2 fruit fly cellular contexts compared by ENCODE assay signal in the genomic region with DNA sequence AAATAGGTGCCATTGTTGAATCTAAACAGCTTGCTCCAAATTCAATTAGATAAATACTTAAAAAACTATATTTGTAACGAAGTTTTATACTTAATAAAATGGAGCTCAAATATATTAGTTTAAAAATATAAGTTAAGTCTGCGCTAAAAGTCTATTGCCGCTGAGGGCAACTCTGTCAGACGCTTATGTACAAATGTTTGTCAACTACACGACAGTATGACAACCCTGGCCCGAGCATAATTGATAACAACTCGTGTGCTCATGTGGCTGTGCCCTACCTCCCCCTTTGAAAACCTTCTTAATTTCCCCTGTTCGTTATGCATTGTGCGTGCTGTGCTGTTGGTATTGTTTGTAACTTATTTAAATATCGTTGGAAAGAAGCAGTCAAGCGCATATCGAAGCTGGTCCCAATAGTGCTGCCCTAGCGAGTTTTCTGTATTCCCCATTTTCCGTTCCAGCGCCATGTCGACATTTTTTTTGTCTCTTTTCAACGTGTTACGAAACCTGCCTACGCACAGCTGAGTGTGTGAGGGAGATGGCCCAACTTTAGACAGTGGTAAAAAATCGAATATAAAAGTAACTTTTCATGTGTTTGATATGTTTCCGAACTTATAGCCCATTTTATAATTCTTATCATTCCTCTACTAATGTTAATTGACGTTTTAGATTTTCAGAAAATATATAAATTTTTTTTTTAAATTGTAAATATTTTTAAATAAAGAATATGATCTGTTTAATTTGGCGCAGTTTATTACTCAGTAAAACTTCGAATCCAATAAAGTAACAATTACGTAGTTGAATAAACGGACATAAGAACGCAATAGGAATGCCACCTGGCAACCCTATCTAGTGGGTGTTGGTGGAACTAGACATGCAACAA.
A peak's percentile ranks its signal among the peaks of the same experiment; 100 is the strongest.
TF ChIP-seq lines count a peak whose summit lies in the region.

No protein-coding gene starts in this region.

TF ChIP-seq in whole organism, embryonic, 481 proteins besides CTCF, POLR2A, EP300 and RAD21 (continued from another document and continues in another):
- TF ChIP-seq btn (GFP tag; optimal IDR thresholded peaks at IDR 0.05; lab: Kevin White, UChicago): no peak
- TF ChIP-seq Drgx (GFP tag; IDR thresholded peaks at IDR 0.05; lab: Robert Waterston, UW): 0 out of 2 replicates have a peak, but pooled peaks have one; percentile 21
- 0 out of 3 replicates have a peak, but pooled peaks have one; percentile 6 for TF ChIP-seq CG2889 (GFP tag; IDR thresholded peaks at IDR 0.05; lab: Robert Waterston, UW)
- TF ChIP-seq HLH4C (GFP tag; IDR thresholded peaks at IDR 0.05; lab: Robert Waterston, UW; ENCODE audit: partially characterized antibody): no peak
- TF ChIP-seq CG12219 (GFP tag; optimal IDR thresholded peaks at IDR 0.05; lab: Kevin White, UChicago): no peak
- TF ChIP-seq NC2α (GFP tag; optimal IDR thresholded peaks at IDR 0.05; lab: Kevin White, UChicago): no peak
- TF ChIP-seq twi (tag; optimal IDR thresholded peaks at IDR 0.05; lab: Kevin White, UChicago): peak; percentile 23
- peak; percentile 33 for TF ChIP-seq cato (GFP tag; optimal IDR thresholded peaks at IDR 0.05; lab: Kevin White, UChicago; ENCODE audit: borderline replicate concordance)
- no peak for TF ChIP-seq Elba2 (GFP tag; optimal IDR thresholded peaks at IDR 0.05; lab: Kevin White, UChicago)
- TF ChIP-seq hb (GFP tag; IDR thresholded peaks at IDR 0.05; lab: Robert Waterston, UW; ENCODE audit: partially characterized antibody): no peak
- peak; percentile 46 for TF ChIP-seq Fer2 (tag; optimal IDR thresholded peaks at IDR 0.05; lab: Kevin White, UChicago)
- peak; percentile 53; the same call in 1 of the 3 replicates for TF ChIP-seq CG7357 (GFP tag; IDR thresholded peaks at IDR 0.05; lab: Robert Waterston, UW)
- TF ChIP-seq Dll (GFP tag; IDR thresholded peaks at IDR 0.05; lab: Robert Waterston, UW; ENCODE audit: partially characterized antibody): no peak
- TF ChIP-seq Oaz (GFP tag; IDR thresholded peaks at IDR 0.05; lab: Robert Waterston, UW): 0 out of 2 replicates have a peak, but pooled peaks have one; percentile 12
- peak; percentile 67 for TF ChIP-seq CG15696 (tag; optimal IDR thresholded peaks at IDR 0.05; lab: Kevin White, UChicago)
- TF ChIP-seq CG11398 (GFP tag; optimal IDR thresholded peaks at IDR 0.05; lab: Kevin White, UChicago): no peak
- peak; percentile 46 for TF ChIP-seq bcd (GFP tag; optimal IDR thresholded peaks at IDR 0.05; lab: Kevin White, UChicago)
- no peak for TF ChIP-seq MESR4 (GFP tag; optimal IDR thresholded peaks at IDR 0.05; lab: Kevin White, UChicago)
- TF ChIP-seq NC2β (GFP tag; optimal IDR thresholded peaks at IDR 0.05; lab: Kevin White, UChicago): no peak
- no peak for TF ChIP-seq pzg (GFP tag; optimal IDR thresholded peaks at IDR 0.05; lab: Kevin White, UChicago)
- 0 out of 2 replicates have a peak, but pooled peaks have one; percentile 40 for TF ChIP-seq CG7372 (GFP tag; IDR thresholded peaks at IDR 0.05; lab: Robert Waterston, UW)
- TF ChIP-seq corto (GFP tag; optimal IDR thresholded peaks at IDR 0.05; lab: Kevin White, UChicago): no peak
- no peak for TF ChIP-seq Dad (GFP tag; optimal IDR thresholded peaks at IDR 0.05; lab: Kevin White, UChicago)
- 0 out of 3 replicates have a peak, but pooled peaks have one; percentile 19 for TF ChIP-seq Dbx (GFP tag; IDR thresholded peaks at IDR 0.05; lab: Robert Waterston, UW)
- TF ChIP-seq CG8924 (tag; optimal IDR thresholded peaks at IDR 0.05; lab: Kevin White, UChicago): peak; percentile 71
- no peak; the same call in 3 of the 4 replicates for TF ChIP-seq Gug (GFP tag; IDR thresholded peaks at IDR 0.05; lab: Robert Waterston, UW)
- no peak for TF ChIP-seq CG17912 (GFP tag; optimal IDR thresholded peaks at IDR 0.05; lab: Kevin White, UChicago)
- peak; percentile 76 for TF ChIP-seq CG8388 (GFP tag; optimal IDR thresholded peaks at IDR 0.05; lab: Kevin White, UChicago)
- no peak for TF ChIP-seq gt (GFP tag; IDR thresholded peaks at IDR 0.05; lab: Robert Waterston, UW)
- TF ChIP-seq zfh1 (GFP tag; IDR thresholded peaks at IDR 0.05; lab: Robert Waterston, UW): peak; percentile 31; the same call in 1 of the 3 replicates
- no peak for TF ChIP-seq eve (GFP tag; optimal IDR thresholded peaks at IDR 0.05; lab: Kevin White, UChicago)
- peak; percentile 55 for TF ChIP-seq Hr3 (GFP tag; optimal IDR thresholded peaks at IDR 0.05; lab: Kevin White, UChicago)
- no peak for TF ChIP-seq pnt (GFP tag; optimal IDR thresholded peaks at IDR 0.05; lab: Kevin White, UChicago)
- no peak for TF ChIP-seq jigr1 (GFP tag; IDR thresholded peaks at IDR 0.05; lab: Robert Waterston, UW)
- TF ChIP-seq CG9817 (tag; optimal IDR thresholded peaks at IDR 0.05; lab: Kevin White, UChicago): peak; percentile 53
- peak; percentile 1 to 92 for TF ChIP-seq Pdp1 (GFP tag; optimal IDR thresholded peaks at IDR 0.05; lab: Kevin White, UChicago)
- peak; percentile 10 for TF ChIP-seq CG8359 (GFP tag; optimal IDR thresholded peaks at IDR 0.05; lab: Kevin White, UChicago; ENCODE audit: borderline replicate concordance)
- no peak for TF ChIP-seq hbn (GFP tag; IDR thresholded peaks at IDR 0.05; lab: Robert Waterston, UW; ENCODE audit: partially characterized antibody)
- peak; percentile 63 for TF ChIP-seq CG4424 (GFP tag; optimal IDR thresholded peaks at IDR 0.05; lab: Kevin White, UChicago)
- peak; percentile 71 for TF ChIP-seq CG12659 (GFP tag; optimal IDR thresholded peaks at IDR 0.05; lab: Kevin White, UChicago)
- peak; percentile 74 for TF ChIP-seq dmrt11E (tag; optimal IDR thresholded peaks at IDR 0.05; lab: Kevin White, UChicago)
- TF ChIP-seq nom (GFP tag; optimal IDR thresholded peaks at IDR 0.05; lab: Kevin White, UChicago): no peak
- peak; percentile 81 for TF ChIP-seq Ets65A (GFP tag; lab: Kevin White, UChicago)
- TF ChIP-seq CG18476 (GFP tag; optimal IDR thresholded peaks at IDR 0.05; lab: Kevin White, UChicago): no peak
- TF ChIP-seq gfzf (GFP tag; optimal IDR thresholded peaks at IDR 0.05; lab: Kevin White, UChicago): no peak
- peak; percentile 43 for TF ChIP-seq CG10431 (GFP tag; optimal IDR thresholded peaks at IDR 0.05; lab: Kevin White, UChicago)
- peak; percentile 34; the same call in 1 of the 3 replicates for TF ChIP-seq otp (GFP tag; IDR thresholded peaks at IDR 0.05; lab: Robert Waterston, UW)
- no peak for TF ChIP-seq CG14965 (GFP tag; optimal IDR thresholded peaks at IDR 0.05; lab: Kevin White, UChicago; ENCODE audit: borderline replicate concordance)
- no peak for TF ChIP-seq CG9609 (GFP tag; optimal IDR thresholded peaks at IDR 0.05; lab: Kevin White, UChicago)
- TF ChIP-seq C15 (GFP tag; IDR thresholded peaks at IDR 0.05; lab: Robert Waterston, UW): 0 out of 3 replicates have a peak, but pooled peaks have one; percentile 30
- TF ChIP-seq CG12299 (tag; optimal IDR thresholded peaks at IDR 0.05; lab: Kevin White, UChicago): peak; percentile 35
- no peak for TF ChIP-seq Neu2 (GFP tag; optimal IDR thresholded peaks at IDR 0.05; lab: Kevin White, UChicago; ENCODE audit: borderline replicate concordance)
- TF ChIP-seq Tbp (GFP tag; optimal IDR thresholded peaks at IDR 0.05; lab: Kevin White, UChicago): no peak
- peak; percentile 24; the same call in 1 of the 2 replicates for TF ChIP-seq CG32532 (GFP tag; IDR thresholded peaks at IDR 0.05; lab: Robert Waterston, UW)
- TF ChIP-seq CG1024 (GFP tag; IDR thresholded peaks at IDR 0.05; lab: Robert Waterston, UW): peak; percentile 13; the same call in 1 of the 2 replicates
- peak; percentile 53 for TF ChIP-seq CG33557 (GFP tag; optimal IDR thresholded peaks at IDR 0.05; lab: Kevin White, UChicago)
- peak; percentile 60 for TF ChIP-seq CG13894 (tag; optimal IDR thresholded peaks at IDR 0.05; lab: Kevin White, UChicago)

TF ChIP-seq in whole organism, prepupa, 60 proteins besides CTCF, POLR2A, EP300 and RAD21 (continued from another document):
- peak; percentile 31 for TF ChIP-seq Eip78C (GFP tag; lab: Kevin White, UChicago)
- TF ChIP-seq ss (GFP tag; optimal IDR thresholded peaks at IDR 0.05; lab: Kevin White, UChicago): no peak
- no peak for TF ChIP-seq CG11294 (GFP tag; IDR thresholded peaks at IDR 0.05; lab: Robert Waterston, UW)
- TF ChIP-seq pdm3 (GFP tag; optimal IDR thresholded peaks at IDR 0.05; lab: Kevin White, UChicago): no peak
- no peak for TF ChIP-seq Gug (GFP tag; IDR thresholded peaks at IDR 0.05; lab: Robert Waterston, UW)
- no peak for TF ChIP-seq topi (GFP tag; optimal IDR thresholded peaks at IDR 0.05; lab: Kevin White, UChicago)
- TF ChIP-seq CG10631 (GFP tag; optimal IDR thresholded peaks at IDR 0.05; lab: Kevin White, UChicago): peak; percentile 30
- 0 out of 3 replicates have a peak, but pooled peaks have one; percentile 8 for TF ChIP-seq CG6163 (GFP tag; IDR thresholded peaks at IDR 0.05; lab: Robert Waterston, UW)
- no peak for TF ChIP-seq Lpt (GFP tag; optimal IDR thresholded peaks at IDR 0.05; lab: Kevin White, UChicago)
- TF ChIP-seq Eip93F (GFP tag; optimal IDR thresholded peaks at IDR 0.05; lab: Kevin White, UChicago): no peak
- no peak for TF ChIP-seq CG8632 (GFP tag; optimal IDR thresholded peaks at IDR 0.05; lab: Kevin White, UChicago)
- TF ChIP-seq Ets21C (GFP tag; optimal IDR thresholded peaks at IDR 0.05; lab: Kevin White, UChicago): no peak
- TF ChIP-seq CG15336 (GFP tag; IDR thresholded peaks at IDR 0.05; lab: Robert Waterston, UW): peak; percentile 54
- TF ChIP-seq Met (GFP tag; optimal IDR thresholded peaks at IDR 0.05; lab: Kevin White, UChicago): no peak
- TF ChIP-seq achi (GFP tag; optimal IDR thresholded peaks at IDR 0.05; lab: Kevin White, UChicago): peak; percentile 1
- TF ChIP-seq eg (GFP tag; IDR thresholded peaks at IDR 0.05; lab: Robert Waterston, UW): 0 out of 3 replicates have a peak, but pooled peaks have one; percentile 6
- TF ChIP-seq dsx (GFP tag; optimal IDR thresholded peaks at IDR 0.05; lab: Kevin White, UChicago; ENCODE audit: poor library complexity, severe bottlenecking): peak; percentile 28
- TF ChIP-seq CG6276 (GFP tag; optimal IDR thresholded peaks at IDR 0.05; lab: Kevin White, UChicago): no peak
- peak; percentile 45 for TF ChIP-seq CG3032 (tag; optimal IDR thresholded peaks at IDR 0.05; lab: Kevin White, UChicago)
- no peak for TF ChIP-seq svp (GFP tag; lab: Kevin White, UChicago)
- TF ChIP-seq CG32006 (GFP tag; optimal IDR thresholded peaks at IDR 0.05; lab: Kevin White, UChicago): peak; percentile 37
- peak; percentile 13 for TF ChIP-seq CG10669 (GFP tag; optimal IDR thresholded peaks at IDR 0.05; lab: Kevin White, UChicago)
- no peak for TF ChIP-seq CG11902 (GFP tag; optimal IDR thresholded peaks at IDR 0.05; lab: Kevin White, UChicago)
- peak; percentile 2 for TF ChIP-seq net (GFP tag; optimal IDR thresholded peaks at IDR 0.05; lab: Kevin White, UChicago)
- no peak for TF ChIP-seq Smox (GFP tag; optimal IDR thresholded peaks at IDR 0.05; lab: Kevin White, UChicago)
- TF ChIP-seq salr (GFP tag; optimal IDR thresholded peaks at IDR 0.05; lab: Kevin White, UChicago): peak in 1 of 2 experiments; percentile 10
- no peak for TF ChIP-seq lz (GFP tag; optimal IDR thresholded peaks at IDR 0.05; lab: Kevin White, UChicago)
- TF ChIP-seq cyc (GFP tag; optimal IDR thresholded peaks at IDR 0.05; lab: Kevin White, UChicago): no peak
- TF ChIP-seq Hr38 (GFP tag; optimal IDR thresholded peaks at IDR 0.05; lab: Kevin White, UChicago): no peak
- no peak for TF ChIP-seq fd59A (GFP tag; optimal IDR thresholded peaks at IDR 0.05; lab: Kevin White, UChicago)
- TF ChIP-seq Sox15 (GFP tag; optimal IDR thresholded peaks at IDR 0.05; lab: Kevin White, UChicago): no peak
- TF ChIP-seq CG16779 (tag; optimal IDR thresholded peaks at IDR 0.05; lab: Kevin White, UChicago): no peak
- no peak for TF ChIP-seq fd85E (GFP tag; optimal IDR thresholded peaks at IDR 0.05; lab: Kevin White, UChicago)
- TF ChIP-seq acj6 (GFP tag; optimal IDR thresholded peaks at IDR 0.05; lab: Kevin White, UChicago): peak; percentile 32
- TF ChIP-seq CG6792 (GFP tag; optimal IDR thresholded peaks at IDR 0.05; lab: Kevin White, UChicago): no peak
- TF ChIP-seq Eip75B (GFP tag; optimal IDR thresholded peaks at IDR 0.05; lab: Kevin White, UChicago): no peak
- no peak for TF ChIP-seq CG6854 (GFP tag; optimal IDR thresholded peaks at IDR 0.05; lab: Kevin White, UChicago)
- peak; percentile 6 for TF ChIP-seq vri (GFP tag; optimal IDR thresholded peaks at IDR 0.05; lab: Kevin White, UChicago)
- TF ChIP-seq CG6808 (GFP tag; optimal IDR thresholded peaks at IDR 0.05; lab: Kevin White, UChicago): peak; percentile 5
- no peak for TF ChIP-seq CG7368 (GFP tag; optimal IDR thresholded peaks at IDR 0.05; lab: Kevin White, UChicago)
